Worm (Caenorhabditis elegans): ENCODE results near the gene thoc-2.
"Not testable (repeated sequence)": the region's sequence is repeated elsewhere in the genome, so short reads cannot be mapped to it uniquely, and the experiment has no call there.

DNA sequence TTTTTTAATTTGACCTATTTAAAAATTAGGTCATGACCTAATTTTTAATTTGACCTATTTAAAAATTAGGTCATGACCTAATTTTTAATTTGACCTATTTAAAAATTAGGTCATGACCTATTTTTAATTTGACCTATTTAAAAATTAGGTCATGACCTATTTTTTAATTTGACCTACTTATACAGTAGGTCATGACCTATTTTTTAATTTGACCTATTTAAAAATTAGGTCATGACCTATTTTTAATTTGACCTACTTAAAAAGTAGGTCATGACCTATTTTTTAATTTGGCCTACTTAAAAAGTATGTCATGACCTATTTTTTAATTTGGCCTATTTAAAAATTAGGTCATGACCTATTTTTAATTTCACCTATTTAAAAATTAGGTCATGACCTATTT, 30.1 kb upstream of the thoc-2 start:
- not testable (repeated sequence) for TF ChIP-seq pbrm-1 (GFP tag; IDR thresholded peaks at IDR 0.05); attf-6 (GFP tag; IDR thresholded peaks at IDR 0.05); xnd-1 (tag; optimal IDR thresholded peaks at IDR 0.05); B0261.1 (tag; optimal IDR thresholded peaks at IDR 0.05); T07F8.4 (tag; optimal IDR thresholded peaks at IDR 0.05); ama-1 (optimal IDR thresholded peaks at IDR 0.05); ama-1 (GFP tag; optimal IDR thresholded peaks at IDR 0.05); bed-1 (GFP tag; IDR thresholded peaks at IDR 0.05); F10E7.11 (tag; optimal IDR thresholded peaks at IDR 0.05); lin-54 (GFP tag; optimal IDR thresholded peaks at IDR 0.05); nfyb-1 (GFP tag; IDR thresholded peaks at IDR 0.05)

Data from whole organism, young adult.